Fruit fly (Drosophila melanogaster) whole organism, embryonic: ENCODE measurements around the gene CG7781.

Experiments used
- Asciz ChIP-seq: fragments of 200-800 bp; sonication (Bioruptor generic); optimal IDR thresholded peaks from 2 replicates; lab custom pipeline; 2017; ENCODE audit warnings: missing biosample characterization, mild to moderate bottlenecking, missing genetic modification characterization, missing genetic modification reagents
- Atf6 ChIP-seq: fragments of 200-800 bp; sonication (Bioruptor generic); IDR thresholded peaks from 2 replicates; pipeline ENCODE4 v1.3.6; 2022; ENCODE audit warnings: missing biosample characterization, missing genetic modification characterization
- B-H2 ChIP-seq: fragments of 200-800 bp; sonication (Bioruptor generic); optimal IDR thresholded peaks from 2 replicates; lab custom pipeline; 2018; ENCODE audit warnings: missing biosample characterization, mild to moderate bottlenecking, missing genetic modification characterization
- CG10267 ChIP-seq: fragments of 200-800 bp; sonication (Bioruptor generic); optimal IDR thresholded peaks from 2 replicates; lab custom pipeline; 2018; ENCODE audit warnings: missing biosample characterization, mild to moderate bottlenecking, missing genetic modification characterization, moderate library complexity
- CG10321 ChIP-seq: fragments of 200-800 bp; sonication (Bioruptor generic); IDR thresholded peaks from 2 replicates; pipeline ENCODE4 v1.3.6; 2022; ENCODE audit warnings: missing biosample characterization, missing genetic modification characterization
- CG10654 ChIP-seq: fragments of 200-800 bp; sonication (Bioruptor generic); optimal IDR thresholded peaks from 2 replicates; lab custom pipeline; 2016; ENCODE audit warnings: missing biosample characterization, missing genetic modification characterization
- CG11695 ChIP-seq: fragments of 200-800 bp; sonication (Bioruptor generic); IDR thresholded peaks from 3 replicates; pipeline ENCODE4 v1.3.6; 2022; ENCODE audit warnings: missing biosample characterization, missing genetic modification characterization
- CG11723 ChIP-seq: fragments of 200-800 bp; sonication (Bioruptor generic); optimal IDR thresholded peaks from 2 replicates; lab custom pipeline; 2017; ENCODE audit warnings: missing biosample characterization, mild to moderate bottlenecking, missing genetic modification characterization
- CG14667 ChIP-seq: fragments of 200-800 bp; sonication (Bioruptor generic); IDR thresholded peaks from 2 replicates; pipeline ENCODE4 v1.3.6; 2022; ENCODE audit warnings: missing biosample characterization, missing genetic modification characterization
- CG14965 ChIP-seq: fragments of 200-800 bp; sonication (Bioruptor generic); optimal IDR thresholded peaks from 2 replicates; lab custom pipeline; 2016; ENCODE audit warnings: missing biosample characterization, missing genetic modification characterization, borderline replicate concordance
- CG15514 ChIP-seq: fragments of 200-800 bp; sonication (Bioruptor generic); optimal IDR thresholded peaks from 3 replicates; lab custom pipeline; 2017; ENCODE audit warnings: missing biosample characterization, missing genetic modification characterization, mild to moderate bottlenecking, moderate library complexity, missing genetic modification reagents
- CG17385 ChIP-seq: fragments of 200-800 bp; sonication (Bioruptor generic); optimal IDR thresholded peaks from 3 replicates; lab custom pipeline; 2018; ENCODE audit warnings: missing biosample characterization, mild to moderate bottlenecking, missing genetic modification characterization
- CG18262 ChIP-seq: fragments of 200-800 bp; optimal IDR thresholded peaks from 3 replicates; lab custom pipeline; 2019; ENCODE audit warnings: missing biosample characterization, mild to moderate bottlenecking, missing genetic modification characterization, moderate library complexity
- CG2889 ChIP-seq: fragments of 200-800 bp; sonication (Bioruptor generic); IDR thresholded peaks from 3 replicates; pipeline ENCODE4 v1.3.6; 2022; ENCODE audit warnings: missing biosample characterization, missing genetic modification characterization
- CG31224 ChIP-seq: fragments of 200-800 bp; sonication (Bioruptor generic); IDR thresholded peaks from 2 replicates; pipeline ENCODE4 v1.3.6; 2022; ENCODE audit warnings: missing biosample characterization, missing genetic modification characterization
- CG3163 ChIP-seq: fragments of 200-800 bp; sonication (Bioruptor generic); optimal IDR thresholded peaks from 3 replicates; lab custom pipeline; 2016; ENCODE audit warnings: missing biosample characterization, missing genetic modification characterization
- CG33557 ChIP-seq: fragments of 200-800 bp; sonication (Bioruptor generic); optimal IDR thresholded peaks from 2 replicates; lab custom pipeline; 2019; ENCODE audit warnings: missing biosample characterization, mild to moderate bottlenecking, missing genetic modification characterization, moderate library complexity
- CG3726 ChIP-seq: fragments of 200-800 bp; sonication (Bioruptor generic); IDR thresholded peaks from 3 replicates; pipeline ENCODE4, ENCODE4 v1.3.6; 2022; ENCODE audit warnings: missing biosample characterization, missing genetic modification characterization
- CG4282 ChIP-seq: fragments of 200-800 bp; sonication (Bioruptor generic); optimal IDR thresholded peaks from 2 replicates; lab custom pipeline; 2016; ENCODE audit warnings: missing biosample characterization, missing genetic modification characterization
- CG4360 ChIP-seq: fragments of 200-800 bp; sonication (Bioruptor generic); IDR thresholded peaks from 2 replicates; pipeline ENCODE4 v1.3.6; 2022; ENCODE audit warnings: missing biosample characterization, missing genetic modification characterization
- CG4617 ChIP-seq: fragments of 200-800 bp; sonication (Bioruptor generic); optimal IDR thresholded peaks from 3 replicates; lab custom pipeline; 2016; ENCODE audit warnings: missing biosample characterization, missing genetic modification characterization, borderline replicate concordance
- CG6175 ChIP-seq: fragments of 200-800 bp; sonication (Bioruptor generic); IDR thresholded peaks from 3 replicates; pipeline ENCODE4 v1.3.6; 2022; ENCODE audit warnings: missing biosample characterization, missing genetic modification characterization
- CG7556 ChIP-seq: fragments of 200-800 bp; sonication (Bioruptor generic); optimal IDR thresholded peaks from 2 replicates; lab custom pipeline; 2017; ENCODE audit warnings: missing biosample characterization, mild to moderate bottlenecking, missing genetic modification characterization
- CG8478 ChIP-seq: fragments of >200 bp; optimal IDR thresholded peaks from 2 replicates; lab custom pipeline; 2018
- CG9609 ChIP-seq: fragments of 200-800 bp; sonication (Bioruptor generic); optimal IDR thresholded peaks from 3 replicates; lab custom pipeline; 2016; ENCODE audit warnings: missing biosample characterization, missing genetic modification characterization
- CrebB ChIP-seq: fragments of 200-800 bp; sonication (Bioruptor generic); optimal IDR thresholded peaks from 3 replicates; lab custom pipeline; 2018; ENCODE audit warnings: missing biosample characterization, mild to moderate bottlenecking, missing genetic modification characterization
- Gug ChIP-seq: fragments of 200-800 bp; sonication (Bioruptor generic); IDR thresholded peaks from 4 replicates; pipeline ENCODE4 v1.3.6; 2022; ENCODE audit warnings: missing biosample characterization, missing genetic modification characterization
- HLH4C ChIP-seq: fragments of 200-800 bp; sonication (Bioruptor generic); IDR thresholded peaks from 3 replicates; pipeline ENCODE4 v1.3.6; 2022; ENCODE audit warnings: missing biosample characterization, missing genetic modification characterization; ENCODE audit not compliant: partially characterized antibody
- MESR4 ChIP-seq: fragments of 200-800 bp; sonication (Bioruptor generic); optimal IDR thresholded peaks from 2 replicates; lab custom pipeline; 2018; ENCODE audit warnings: missing biosample characterization, mild to moderate bottlenecking, missing genetic modification characterization, moderate library complexity
- Max ChIP-seq: fragments of 200-800 bp; sonication (Bioruptor generic); optimal IDR thresholded peaks from 2 replicates; lab custom pipeline; 2016; ENCODE audit warnings: missing biosample characterization, mild to moderate bottlenecking, missing genetic modification characterization
- Myb ChIP-seq: fragments of 200-800 bp; sonication (Bioruptor generic); optimal IDR thresholded peaks from 2 replicates; lab custom pipeline; 2016; ENCODE audit warnings: missing biosample characterization, missing genetic modification characterization
- Sox102F ChIP-seq: fragments of 200-800 bp; sonication (Bioruptor generic); optimal IDR thresholded peaks from 2 replicates; lab custom pipeline; 2018; ENCODE audit warnings: missing biosample characterization, mild to moderate bottlenecking, missing genetic modification characterization, moderate library complexity
- bowl ChIP-seq: fragments of 200-800 bp; sonication (Bioruptor generic); IDR thresholded peaks from 2 replicates; pipeline ENCODE4 v1.3.6; 2022; ENCODE audit warnings: missing biosample characterization, missing genetic modification characterization
- ci ChIP-seq: fragments of 200-800 bp; sonication (Bioruptor generic); IDR thresholded peaks from 3 replicates; pipeline ENCODE4 v1.3.6; 2022; ENCODE audit warnings: missing biosample characterization, missing genetic modification characterization
- cwo ChIP-seq: fragments of 200-800 bp; sonication (Bioruptor generic); optimal IDR thresholded peaks from 3 replicates; lab custom pipeline; 2017; ENCODE audit warnings: missing biosample characterization, missing genetic modification characterization, mild to moderate bottlenecking, moderate library complexity, missing genetic modification reagents
- dimm ChIP-seq: fragments of 200-800 bp; sonication (Bioruptor generic); IDR thresholded peaks from 2 replicates; pipeline ENCODE4 v1.3.6; 2022; ENCODE audit warnings: missing biosample characterization, missing genetic modification characterization
- gcm2 ChIP-seq: fragments of 200-800 bp; sonication (Bioruptor generic); optimal IDR thresholded peaks from 2 replicates; lab custom pipeline; 2016; ENCODE audit warnings: missing biosample characterization, missing genetic modification characterization
- gfzf ChIP-seq: fragments of 200-800 bp; sonication (Bioruptor generic); optimal IDR thresholded peaks from 2 replicates; lab custom pipeline; 2016; ENCODE audit warnings: missing biosample characterization, mild to moderate bottlenecking, missing genetic modification characterization, moderate library complexity
- hth ChIP-seq: fragments of >200 bp; optimal IDR thresholded peaks from 2 replicates; lab custom pipeline; 2017; ENCODE audit warnings: inconsistent platforms
- jigr1 ChIP-seq: fragments of 200-800 bp; sonication (Bioruptor generic); IDR thresholded peaks from 3 replicates; pipeline ENCODE4 v1.3.6; 2022; ENCODE audit warnings: missing biosample characterization, missing genetic modification characterization
- kay ChIP-seq: fragments of 200-800 bp; sonication (Bioruptor generic); optimal IDR thresholded peaks from 2 replicates; lab custom pipeline; 2016; ENCODE audit warnings: missing biosample characterization, missing genetic modification characterization
- klu ChIP-seq: fragments of 200-800 bp; sonication (Bioruptor generic); IDR thresholded peaks from 2 replicates; pipeline ENCODE4 v1.3.6; 2022; ENCODE audit warnings: missing biosample characterization, missing genetic modification characterization
- mirr ChIP-seq: fragments of 200-800 bp; sonication (Bioruptor generic); optimal IDR thresholded peaks from 3 replicates; lab custom pipeline; 2018; ENCODE audit warnings: missing biosample characterization, mild to moderate bottlenecking, missing genetic modification characterization
- pfk ChIP-seq: fragments of 200-800 bp; sonication (Bioruptor generic); optimal IDR thresholded peaks from 2 replicates; lab custom pipeline; 2018; ENCODE audit warnings: missing biosample characterization, mild to moderate bottlenecking, missing genetic modification characterization, moderate library complexity
- psq ChIP-seq: fragments of 200-800 bp; sonication (Bioruptor generic); optimal IDR thresholded peaks from 2 replicates; lab custom pipeline; 2017; ENCODE audit warnings: missing biosample characterization, missing genetic modification characterization
- ranshi ChIP-seq: fragments of 200-800 bp; sonication (Bioruptor generic); IDR thresholded peaks from 2 replicates; pipeline ENCODE4 v1.3.6; 2022; ENCODE audit warnings: missing biosample characterization, missing genetic modification characterization
- ro ChIP-seq: fragments of 200-800 bp; sonication (Bioruptor generic); IDR thresholded peaks from 2 replicates; pipeline ENCODE4 v1.3.6; 2022; ENCODE audit warnings: missing biosample characterization, missing genetic modification characterization
- zen ChIP-seq: fragments of 200-800 bp; sonication (Bioruptor generic); optimal IDR thresholded peaks from 3 replicates; lab custom pipeline; 2018; ENCODE audit warnings: missing biosample characterization, mild to moderate bottlenecking, missing genetic modification characterization, moderate library complexity
- zen2 ChIP-seq: fragments of 200-800 bp; sonication (Bioruptor generic); IDR thresholded peaks from 3 replicates; pipeline ENCODE4 v1.3.6; 2022; ENCODE audit warnings: missing biosample characterization, missing genetic modification characterization; ENCODE audit not compliant: partially characterized antibody
- zfh1 ChIP-seq: fragments of 200-800 bp; sonication (Bioruptor generic); IDR thresholded peaks from 3 replicates; pipeline ENCODE4 v1.3.6; 2022; ENCODE audit warnings: missing biosample characterization, missing genetic modification characterization

The CG7781 gene

DNA sequence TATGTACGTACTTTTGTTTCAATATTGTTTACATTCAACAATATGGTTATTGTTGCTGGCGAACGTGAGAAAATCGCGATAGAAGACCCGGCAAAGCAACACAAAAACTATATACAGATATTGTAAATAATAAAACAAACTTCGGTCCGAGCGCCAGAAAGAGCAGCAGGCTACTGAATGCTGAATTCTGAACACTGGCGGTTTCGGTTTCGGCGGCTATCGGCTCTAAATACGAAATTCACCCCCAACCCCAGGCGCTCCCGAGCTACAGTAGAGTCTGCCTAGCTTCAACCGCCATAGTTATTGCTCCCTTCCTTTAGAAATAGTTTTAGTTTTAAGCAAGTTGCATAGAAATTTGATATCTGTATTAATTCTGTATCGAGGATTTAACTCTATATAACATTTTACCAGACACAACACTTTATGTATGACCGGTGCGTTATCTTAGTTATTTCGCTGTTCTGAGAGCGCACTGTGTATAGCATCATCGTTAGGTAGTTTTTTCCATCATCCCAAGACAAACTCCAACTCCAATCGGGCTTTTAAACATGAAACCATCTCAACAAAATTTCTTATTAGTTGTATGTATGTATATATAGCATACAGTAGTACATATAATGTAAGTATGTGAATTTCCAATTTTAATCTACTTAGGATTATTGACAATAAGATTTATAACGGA is 37.2 kb upstream of the CG7781 start, which contains the start of gene CG7627 (continued):
- TF ChIP-seq pfk (GFP tag; lab: Kevin White, UChicago) (no peak), zfh1 (GFP tag; lab: Robert Waterston, UW) (peak; percentile 82), CG17385 (GFP tag; lab: Kevin White, UChicago) (peak; percentile 68), ci (GFP tag; lab: Robert Waterston, UW) (peak; percentile 67; the same call in 2 of the 3 replicates), CG7556 (GFP tag; lab: Kevin White, UChicago) (peak; percentile 85), CG4360 (0 out of 2 replicates have a peak, but pooled peaks have one; percentile 23), CG15514 (GFP tag; lab: Kevin White, UChicago) (peak; percentile 53), Asciz (GFP tag; lab: Kevin White, UChicago) (peak; percentile 66), CG2889 (GFP tag; lab: Robert Waterston, UW) (peak; percentile 50; the same call in 1 of the 3 replicates), CG4282 (GFP tag; lab: Kevin White, UChicago) (no peak), jigr1 (GFP tag; lab: Robert Waterston, UW) (peak; percentile 40; the same call in 1 of the 3 replicates), CG11723 (GFP tag; lab: Kevin White, UChicago) (peak; percentile 50), B-H2 (GFP tag; lab: Kevin White, UChicago) (peak; percentile 70), CG18262 (peak; percentile 74), dimm (GFP tag; lab: Robert Waterston, UW) (peak; percentile 70; the same call in 1 of the 2 replicates), bowl (GFP tag; lab: Robert Waterston, UW) (no peak), MESR4 (GFP tag; lab: Kevin White, UChicago) (no peak), ranshi (peak; percentile 81), CrebB (tag; lab: Kevin White, UChicago) (peak; percentile 64), Max (GFP tag; lab: Kevin White, UChicago) (peak; percentile 47), CG33557 (GFP tag; lab: Kevin White, UChicago) (peak; percentile 43), CG6175 (GFP tag; lab: Robert Waterston, UW) (peak; percentile 74; the same call in 2 of the 3 replicates), CG3726 (GFP tag; lab: Robert Waterston, UW) (0 out of 3 replicates have a peak, but pooled peaks have one; percentile 51), CG14667 (GFP tag; lab: Robert Waterston, UW) (peak; percentile 82; the same call in 1 of the 2 replicates), kay (GFP tag; lab: Kevin White, UChicago) (peak; percentile 31), CG8478 (lab: Kevin White, UChicago) (no peak), Sox102F (GFP tag; lab: Kevin White, UChicago) (peak; percentile 56), CG10654 (GFP tag; lab: Kevin White, UChicago) (peak; percentile 50), cwo (GFP tag; lab: Kevin White, UChicago) (peak; percentile 83), zen (tag; lab: Kevin White, UChicago) (peak; percentile 11), HLH4C (GFP tag; lab: Robert Waterston, UW) (no peak), Myb (GFP tag; lab: Kevin White, UChicago) (peak; percentile 65), psq (GFP tag; lab: Kevin White, UChicago) (no peak), CG9609 (GFP tag; lab: Kevin White, UChicago) (peak; percentile 72), CG10267 (tag; lab: Kevin White, UChicago) (peak; percentile 65), CG10321 (GFP tag; lab: Robert Waterston, UW) (no peak), Atf6 (GFP tag; lab: Robert Waterston, UW) (peak; percentile 85), zen2 (GFP tag; lab: Robert Waterston, UW) (no peak), CG3163 (GFP tag; lab: Kevin White, UChicago) (peak; percentile 40), hth (lab: Kevin White, UChicago) (no peak), CG11695 (GFP tag; lab: Robert Waterston, UW) (peak; percentile 72; the same call in 2 of the 3 replicates), CG4617 (no peak), klu (GFP tag; lab: Robert Waterston, UW) (peak; percentile 25; the same call in 1 of the 2 replicates), CG14965 (GFP tag; lab: Kevin White, UChicago) (no peak), Gug (GFP tag; lab: Robert Waterston, UW) (peak; percentile 86), gcm2 (peak; percentile 57), ro (peak; percentile 70), gfzf (GFP tag; lab: Kevin White, UChicago) (no peak), mirr (GFP tag; lab: Kevin White, UChicago) (no peak), CG31224 (GFP tag; lab: Robert Waterston, UW) (peak; percentile 96)
